3 fruit fly cellular contexts compared by ENCODE assay signal in the genomic region with DNA sequence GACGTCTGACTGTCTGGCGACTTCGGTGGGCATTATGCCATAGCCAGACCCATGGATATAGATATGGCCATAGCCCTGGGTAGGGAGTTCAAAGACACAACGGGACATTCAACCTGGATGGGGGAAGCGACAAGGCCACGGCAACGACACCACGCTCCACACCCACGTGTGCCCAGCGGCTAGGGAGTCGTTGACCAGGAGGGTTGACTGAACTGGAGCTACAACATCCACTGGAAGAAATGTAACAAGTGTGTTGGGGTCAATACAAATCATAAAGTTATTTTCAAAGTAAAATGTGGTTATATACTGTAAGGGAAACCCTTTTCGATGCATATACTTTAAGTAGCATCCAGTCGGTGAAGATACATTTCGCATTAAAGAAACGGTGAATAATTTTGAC.
A peak's percentile ranks its signal among the peaks of the same experiment; 100 is the strongest.
TF ChIP-seq lines count a peak whose summit lies in the region.

No protein-coding gene starts in this region.

- no peak for TF ChIP-seq CTCF in whole organism, embryonic (GFP tag; optimal IDR thresholded peaks at IDR 0.05; lab: Kevin White, UChicago)

TF ChIP-seq in whole organism, embryonic, 481 proteins besides CTCF, POLR2A, EP300 and RAD21:
- TF ChIP-seq az2 (GFP tag; optimal IDR thresholded peaks at IDR 0.05; lab: Kevin White, UChicago) = no peak
- peak; percentile 26; the same call in 1 of the 2 replicates for TF ChIP-seq esg (GFP tag; conservative IDR thresholded peaks at IDR 0.05; lab: Robert Waterston, UW)

TF ChIP-seq in whole organism, prepupa, 60 proteins besides CTCF, POLR2A, EP300 and RAD21:
- TF ChIP-seq CG10669 (GFP tag; optimal IDR thresholded peaks at IDR 0.05; lab: Kevin White, UChicago) (no peak), svp (GFP tag; lab: Kevin White, UChicago) (peak; percentile 23)
TF ChIP-seq in whole organism, prepupa: peak in this region for 1.

TF ChIP-seq in whole organism, pupa, 21 proteins besides CTCF, POLR2A, EP300 and RAD21:
- TF ChIP-seq EcR (GFP tag; optimal IDR thresholded peaks at IDR 0.05; lab: Kevin White, UChicago) (peak; percentile 83), Pif1B (GFP tag; optimal IDR thresholded peaks at IDR 0.05; lab: Kevin White, UChicago) (no peak)
TF ChIP-seq in whole organism, pupa: peak in this region for 1.
